Worm (Caenorhabditis elegans): ENCODE data around the gene F14H12.6.
"Not testable (repeated sequence)": the region's sequence is repeated elsewhere in the genome, so short reads cannot be mapped to it uniquely, and the experiment has no call there.

DNA sequence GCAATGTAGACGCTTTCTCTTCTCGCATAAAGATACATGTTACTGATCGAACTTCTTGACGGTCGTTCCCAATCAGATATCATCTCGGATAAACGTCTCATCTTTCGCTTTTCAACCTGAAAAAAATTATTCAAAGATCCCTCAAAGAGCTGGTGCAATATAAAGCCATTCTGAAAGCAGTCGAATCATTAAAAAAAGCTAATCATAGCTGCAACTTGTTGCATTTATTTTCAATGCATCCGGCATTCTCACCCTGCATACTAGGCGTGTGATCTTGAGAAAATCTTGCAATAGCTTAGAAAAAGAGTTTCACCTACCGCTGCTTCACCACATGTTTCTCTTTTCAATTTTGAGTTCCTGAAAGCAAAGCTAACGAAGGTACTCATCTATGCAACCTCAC lies 25.1 kb downstream of the F14H12.6 start, which contains the start of gene C24A8.6:
- TF ChIP-seq ama-1 (optimal IDR thresholded peaks at IDR 0.05); ama-1 (GFP tag; optimal IDR thresholded peaks at IDR 0.05); sea-2 (GFP tag; IDR thresholded peaks at IDR 0.05); ztf-22 (GFP tag; optimal IDR thresholded peaks at IDR 0.05); tbx-9 (tag; optimal IDR thresholded peaks at IDR 0.05; ENCODE audit: borderline replicate concordance); F55B11.4 (tag; optimal IDR thresholded peaks at IDR 0.05; ENCODE audit: borderline replicate concordance, insufficient read depth); B0336.3 (GFP tag; IDR thresholded peaks at IDR 0.05); nhr-80 (tag; optimal IDR thresholded peaks at IDR 0.05): not testable (repeated sequence)
